Worm (Caenorhabditis elegans) whole organism, L1 larva: ENCODE results near the gene tmem-231.

Experiments
- C04F5.9 ChIP-seq: sonication (generic microtip); optimal IDR thresholded peaks from 2 replicates; lab custom pipeline; 2016; ENCODE audit warnings: missing genetic modification characterization, missing compliant biosample characterization
- C34B4.2 ChIP-seq: sonication (generic microtip); optimal IDR thresholded peaks from 2 replicates; lab custom pipeline; 2017; ENCODE audit warnings: mild to moderate bottlenecking, missing genetic modification characterization, missing compliant biosample characterization
- ama-1 ChIP-seq: fragments of 150-350 bp; optimal IDR thresholded peaks from 2 replicates; lab custom pipeline; 2014
- ceh-8 ChIP-seq: fragments of 200-800 bp; sonication (Bioruptor generic); optimal IDR thresholded peaks from 2 replicates; lab custom pipeline; 2018; ENCODE audit warnings: mild to moderate bottlenecking, missing genetic modification characterization, moderate library complexity, missing compliant biosample characterization
- dpl-1 ChIP-seq, 3 experiments: fragments of 150-350 bp in 2 of 3; sonication (generic microtip) in 1 of 3; optimal IDR thresholded peaks; 2 replicates each; lab custom pipeline; 2014 to 2017; ENCODE audit warnings: missing biosample characterization in 3 of 3, missing genetic modification characterization in 3 of 3, missing genetic modification reagents in 3 of 3
- dsc-1 ChIP-seq: sonication (generic microtip); optimal IDR thresholded peaks from 2 replicates; lab custom pipeline; 2016; ENCODE audit warnings: mild to moderate bottlenecking, missing genetic modification characterization, missing compliant biosample characterization
- efl-1 ChIP-seq, 4 experiments: fragments of 150-350 bp; optimal IDR thresholded peaks in 3 of 4; peaks in 1 of 4; 1 replicate in 1 of 4; 2 replicates in 3 of 4; lab custom pipeline; 2014; ENCODE audit warnings: missing biosample characterization in 2 of 4, missing genetic modification characterization in 2 of 4, missing genetic modification reagents in 2 of 4
- efl-3 ChIP-seq: fragments of 200-800 bp; sonication (Bioruptor generic); optimal IDR thresholded peaks from 2 replicates; lab custom pipeline; 2018; ENCODE audit warnings: mild to moderate bottlenecking, missing genetic modification characterization, missing compliant biosample characterization
- elt-2 ChIP-seq: sonication (generic microtip); optimal IDR thresholded peaks from 2 replicates; lab custom pipeline; 2016; ENCODE audit warnings: missing genetic modification characterization, mild to moderate bottlenecking, inconsistent platforms, missing compliant biosample characterization, missing genetic modification reagents
- fkh-4 ChIP-seq: sonication (generic microtip); optimal IDR thresholded peaks from 2 replicates; lab custom pipeline; 2016; ENCODE audit warnings: missing compliant biosample characterization, missing genetic modification characterization, borderline replicate concordance
- fos-1 ChIP-seq: fragments of 150-350 bp; optimal IDR thresholded peaks from 2 replicates; lab custom pipeline; 2014; ENCODE audit warnings: missing biosample characterization, missing genetic modification characterization
- hlh-17 ChIP-seq: fragments of 200-800 bp; sonication (Bioruptor generic); optimal IDR thresholded peaks from 2 replicates; lab custom pipeline; 2018; ENCODE audit warnings: missing genetic modification characterization, mild to moderate bottlenecking, missing compliant biosample characterization, moderate library complexity, borderline replicate concordance
- hlh-4 ChIP-seq: sonication (generic microtip); optimal IDR thresholded peaks from 2 replicates; lab custom pipeline; 2016; ENCODE audit warnings: mild to moderate bottlenecking, missing genetic modification characterization, missing compliant biosample characterization
- lin-13 ChIP-seq: fragments of 150-350 bp; optimal IDR thresholded peaks from 2 replicates; lab custom pipeline; 2014; ENCODE audit warnings: missing biosample characterization, missing genetic modification reagents, missing genetic modification characterization
- lin-35 ChIP-seq, 2 experiments: fragments of 150-350 bp; optimal IDR thresholded peaks; 2 replicates each; lab custom pipeline; 2014; ENCODE audit warnings: missing biosample characterization in 2 of 2, missing genetic modification characterization in 2 of 2, missing genetic modification reagents in 2 of 2
- lir-3 ChIP-seq: sonication (generic microtip); optimal IDR thresholded peaks from 2 replicates; lab custom pipeline; 2016; ENCODE audit warnings: mild to moderate bottlenecking, missing genetic modification characterization, moderate library complexity, missing compliant biosample characterization; ENCODE audit not compliant: poor library complexity
- mab-9 ChIP-seq: fragments of 200-800 bp; sonication (Bioruptor generic); IDR thresholded peaks from 2 replicates; pipeline ENCODE4 v1.3.6; 2022; ENCODE audit warnings: missing genetic modification reagents, missing genetic modification characterization, missing compliant biosample characterization
- mdl-1 ChIP-seq, 2 experiments: fragments of 150-350 bp; optimal IDR thresholded peaks; 2 replicates each; lab custom pipeline; 2014 to 2017; ENCODE audit warnings: missing biosample characterization in 2 of 2, missing genetic modification characterization in 2 of 2, inconsistent platforms in 1 of 2
- nhr-12 ChIP-seq: sonication (generic microtip); optimal IDR thresholded peaks from 2 replicates; lab custom pipeline; 2017; ENCODE audit warnings: missing biosample characterization, missing genetic modification characterization
- nhr-28 ChIP-seq: fragments of 150-350 bp; optimal IDR thresholded peaks from 2 replicates; lab custom pipeline; 2014; ENCODE audit warnings: missing biosample characterization, missing genetic modification characterization
- nhr-71 ChIP-seq: sonication (generic microtip); optimal IDR thresholded peaks from 2 replicates; lab custom pipeline; 2016; ENCODE audit warnings: mild to moderate bottlenecking, missing genetic modification characterization, moderate library complexity, missing compliant biosample characterization
- nhr-84 ChIP-seq: sonication (generic microtip); optimal IDR thresholded peaks from 2 replicates; lab custom pipeline; 2017; ENCODE audit warnings: missing biosample characterization, missing genetic modification characterization
- pax-3 ChIP-seq: fragments of 200-800 bp; sonication (Bioruptor generic); optimal IDR thresholded peaks from 2 replicates; lab custom pipeline; 2018; ENCODE audit warnings: mild to moderate bottlenecking, missing genetic modification characterization, moderate library complexity, missing compliant biosample characterization
- pqm-1 ChIP-seq: sonication (generic microtip); optimal IDR thresholded peaks from 3 replicates; lab custom pipeline; 2017; ENCODE audit warnings: missing biosample characterization, missing genetic modification characterization
- rnt-1 ChIP-seq: sonication (generic microtip); optimal IDR thresholded peaks from 2 replicates; lab custom pipeline; 2016; ENCODE audit warnings: mild to moderate bottlenecking, missing genetic modification characterization, moderate library complexity, missing compliant biosample characterization
- snpc-4 ChIP-seq: fragments of 150-350 bp; optimal IDR thresholded peaks from 2 replicates; lab custom pipeline; 2014; ENCODE audit warnings: missing biosample characterization, missing genetic modification characterization
- sptf-1 ChIP-seq: fragments of 150-350 bp; optimal IDR thresholded peaks from 2 replicates; lab custom pipeline; 2014; ENCODE audit warnings: missing biosample characterization, missing genetic modification characterization
- tbx-2 ChIP-seq: sonication (generic microtip); optimal IDR thresholded peaks from 2 replicates; lab custom pipeline; 2016; ENCODE audit warnings: missing genetic modification characterization, missing compliant biosample characterization
- tlp-1 ChIP-seq: fragments of 150-350 bp; optimal IDR thresholded peaks from 2 replicates; lab custom pipeline; 2014; ENCODE audit warnings: missing biosample characterization, missing genetic modification characterization
- unc-130 ChIP-seq: fragments of 150-350 bp; optimal IDR thresholded peaks from 2 replicates; lab custom pipeline; 2017; ENCODE audit warnings: missing biosample characterization, missing genetic modification characterization, inconsistent platforms
- unc-86 ChIP-seq: sonication (generic microtip); optimal IDR thresholded peaks from 2 replicates; lab custom pipeline; 2016; ENCODE audit warnings: missing genetic modification characterization, missing compliant biosample characterization
- zag-1 ChIP-seq: fragments of 150-350 bp; optimal IDR thresholded peaks from 2 replicates; lab custom pipeline; 2014; ENCODE audit warnings: missing biosample characterization, missing genetic modification characterization
- ztf-4 ChIP-seq: fragments of 150-350 bp; optimal IDR thresholded peaks from 2 replicates; lab custom pipeline; 2014; ENCODE audit warnings: missing biosample characterization, missing genetic modification characterization

tmem-231 gene

DNA sequence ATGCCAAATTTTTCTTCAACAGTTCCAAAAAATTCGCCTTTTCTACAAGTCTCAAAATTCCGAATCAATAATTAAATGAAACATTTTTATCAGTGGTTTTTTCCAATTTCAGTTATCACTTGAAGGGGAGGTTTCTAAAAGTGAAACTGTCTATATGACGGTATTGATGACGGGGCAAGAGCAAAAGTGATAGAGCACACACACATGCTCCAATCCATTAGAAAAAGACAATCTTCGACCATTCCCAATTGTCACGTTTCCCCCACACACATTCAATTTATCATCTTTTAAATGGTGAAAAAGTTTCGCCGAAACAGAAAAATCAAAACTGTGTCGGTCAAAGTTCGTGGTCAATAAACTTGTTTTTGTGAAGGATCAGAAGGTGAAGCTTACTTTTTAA is 26.6 kb downstream of the tmem-231 start:
- TF ChIP-seq C34B4.2 (tag; lab: Kevin White, UChicago) (no peak), fos-1 (tag; lab: Kevin White, UChicago) (no peak), elt-2 (tag; lab: Kevin White, UChicago) (peak; percentile 96), nhr-12 (tag; lab: Kevin White, UChicago) (no peak), pax-3 (tag; lab: Kevin White, UChicago) (no peak), nhr-71 (tag; lab: Kevin White, UChicago) (peak; percentile 6), pqm-1 (tag; lab: Kevin White, UChicago) (peak; percentile 52), lin-35 (GFP tag; optimal IDR thresholded peaks at IDR 0.05; lab: Kevin White, UChicago) (peak in 1 of 2 experiments; percentile 2), ceh-8 (no peak)

DNA sequence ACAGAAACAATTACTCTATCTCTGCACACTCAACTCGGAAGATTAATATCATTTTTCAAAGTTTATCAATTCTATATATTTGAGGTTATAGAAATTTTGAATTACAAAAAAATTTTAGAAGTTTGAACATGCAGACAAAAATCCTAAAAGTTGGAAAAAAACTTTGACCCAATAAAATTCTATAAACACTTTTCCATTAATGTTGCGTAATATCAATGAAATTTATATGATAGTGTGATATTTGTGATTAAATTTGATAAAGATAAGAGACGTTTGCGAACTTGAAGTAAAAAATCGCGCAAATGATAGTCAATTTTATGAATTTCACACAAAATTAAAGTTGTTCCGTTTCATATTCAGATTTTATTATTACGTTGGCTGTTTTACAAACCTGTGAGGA is 27.5 kb downstream of the tmem-231 start:
- peak; percentile 46 for TF ChIP-seq elt-2 (tag; lab: Kevin White, UChicago)
- TF ChIP-seq lir-3 (tag; lab: Kevin White, UChicago), result no peak
- no peak for TF ChIP-seq C04F5.9 (tag; lab: Kevin White, UChicago)
- peak; percentile 28 for TF ChIP-seq tlp-1 (tag; lab: Kevin White, UChicago)

DNA sequence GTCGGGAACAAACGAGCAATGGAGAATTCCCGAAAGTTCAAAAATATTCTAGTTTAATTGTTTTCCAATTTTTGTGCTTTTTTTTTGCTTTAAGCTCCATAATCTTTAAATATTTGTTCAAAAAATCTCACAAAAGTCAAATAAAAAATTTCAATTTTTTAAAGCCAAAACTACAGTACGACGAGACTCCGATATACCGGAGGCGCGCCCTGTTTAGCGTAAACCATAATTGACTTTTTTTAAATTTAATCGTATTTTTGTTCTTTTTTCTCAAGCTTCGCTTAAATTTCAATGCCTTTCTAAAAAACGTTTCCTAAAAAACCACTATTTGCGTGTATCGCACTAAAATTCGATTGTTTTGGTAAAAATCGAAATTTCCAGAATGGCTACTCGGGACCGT is 30.3 kb downstream of the tmem-231 start, which contains the start of gene syx-4:
syx-4 (plus strand) TSS at position 382 of the 400 bp plus-strand sequence.
- no peak for TF ChIP-seq sptf-1 (tag; lab: Kevin White, UChicago)
- no peak for TF ChIP-seq lin-13 (GFP tag; lab: Kevin White, UChicago)
- no peak for TF ChIP-seq efl-3 (GFP tag; lab: Kevin White, UChicago)
- TF ChIP-seq ama-1 (lab: Kevin White, UChicago), result no peak
- no peak for TF ChIP-seq unc-86 (tag; lab: Kevin White, UChicago)
- TF ChIP-seq zag-1 (tag; lab: Kevin White, UChicago), result no peak
- TF ChIP-seq unc-130, result no peak
- no peak for TF ChIP-seq ztf-4 (tag; lab: Kevin White, UChicago)
- no peak for TF ChIP-seq hlh-17
- TF ChIP-seq rnt-1 (tag; lab: Kevin White, UChicago), result no peak
- no peak for TF ChIP-seq dpl-1 (GFP tag; optimal IDR thresholded peaks at IDR 0.05; lab: Kevin White, UChicago)
- TF ChIP-seq nhr-28 (tag; lab: Kevin White, UChicago), result no peak
- TF ChIP-seq snpc-4 (tag; lab: Kevin White, UChicago), result no peak
- TF ChIP-seq, all 84 proteins: peak for 0

DNA sequence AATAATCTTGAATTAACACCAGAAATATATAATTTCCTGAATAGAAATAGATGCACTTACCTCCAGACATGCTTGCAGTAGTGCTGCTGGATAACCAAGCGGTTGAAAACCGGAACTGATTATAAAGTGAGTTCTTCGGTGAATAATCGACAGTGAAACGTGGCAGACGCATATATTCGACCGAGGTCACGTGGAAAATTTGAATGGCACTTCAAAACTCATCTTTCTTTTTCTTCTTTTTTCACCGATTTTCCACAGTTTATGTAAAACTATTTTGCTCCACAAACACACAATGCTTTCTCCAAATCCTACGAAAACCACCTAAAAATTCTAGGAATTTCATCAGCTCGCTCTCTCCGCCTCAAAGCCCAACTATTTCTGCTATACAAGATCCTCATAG is 33.6 kb downstream of the tmem-231 start, which contains the start of gene ant-1.4:
ant-1.4 (minus strand) TSS at position 101 of the 400 bp plus-strand sequence.
- no peak for TF ChIP-seq elt-2 (tag; lab: Kevin White, UChicago)
- TF ChIP-seq C04F5.9 (tag; lab: Kevin White, UChicago), result no peak
- no peak for TF ChIP-seq dsc-1 (tag; lab: Kevin White, UChicago)
- no peak for TF ChIP-seq nhr-84
- TF ChIP-seq fkh-4 (tag; lab: Kevin White, UChicago), result no peak
- TF ChIP-seq efl-1 (optimal IDR thresholded peaks at IDR 0.05; lab: Kevin White, UChicago), result no peak
- no peak for TF ChIP-seq efl-1 (GFP tag; optimal IDR thresholded peaks at IDR 0.05 in 1 of 2; lab: Kevin White, UChicago)
- TF ChIP-seq nhr-71 (tag; lab: Kevin White, UChicago), result no peak

DNA sequence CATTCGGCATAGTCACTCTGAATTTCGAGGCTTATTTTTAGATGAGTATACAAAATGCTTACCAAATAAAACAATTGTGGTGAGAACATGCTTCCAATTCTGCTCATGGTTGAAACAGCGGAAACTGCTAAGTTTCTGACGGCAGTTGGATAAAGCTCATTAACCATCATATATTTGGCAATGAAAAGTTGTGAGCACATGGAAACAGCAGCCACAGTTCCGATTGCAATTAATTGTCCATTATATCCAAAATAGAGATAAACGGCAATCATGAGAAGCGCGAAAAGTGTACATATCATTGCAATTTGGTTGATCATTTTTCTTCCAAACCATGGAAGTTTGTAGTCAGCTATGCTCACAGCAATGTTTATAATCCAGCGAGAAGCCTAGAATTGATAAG is 34.6 kb downstream of the tmem-231 start:
- TF ChIP-seq hlh-4 (tag; lab: Kevin White, UChicago) (no peak), mab-9 (GFP tag; lab: Robert Waterston, UW) (no peak), tbx-2 (no peak), efl-1 (optimal IDR thresholded peaks at IDR 0.05; lab: Kevin White, UChicago) (no peak), efl-1 (GFP tag; optimal IDR thresholded peaks at IDR 0.05 in 1 of 2; lab: Kevin White, UChicago) (peak in 1 of 2 experiments; percentile 7), mdl-1 (tag; optimal IDR thresholded peaks at IDR 0.05; lab: Kevin White, UChicago) (no peak), unc-130 (no peak)
